Fruit fly (Drosophila melanogaster) whole organism, adult: Measurements from ENCODE around the gene CG11247.

Experiments used
- CG11617 ChIP-seq: fragments of 200-800 bp; sonication (Bioruptor generic); optimal IDR thresholded peaks from 2 replicates; lab custom pipeline; 2017; ENCODE audit warnings: mild to moderate bottlenecking, missing biosample characterization, missing genetic modification reagents, missing genetic modification characterization
- CG12768 ChIP-seq: fragments of 200-800 bp; sonication (Bioruptor generic); optimal IDR thresholded peaks from 2 replicates; lab custom pipeline; 2017; ENCODE audit warnings: missing biosample characterization, missing genetic modification characterization, mild to moderate bottlenecking, moderate library complexity, missing genetic modification reagents
- CG1620 ChIP-seq: fragments of 200-800 bp; sonication (Bioruptor generic); optimal IDR thresholded peaks from 2 replicates; lab custom pipeline; 2016; ENCODE audit warnings: missing biosample characterization, missing genetic modification characterization
- Crg-1 ChIP-seq: fragments of 200-800 bp; sonication (Bioruptor generic); optimal IDR thresholded peaks from 2 replicates; lab custom pipeline; 2016; ENCODE audit warnings: missing biosample characterization, missing genetic modification characterization
- Mnt ChIP-seq: fragments of 200-800 bp; sonication (Bioruptor generic); optimal IDR thresholded peaks from 2 replicates; lab custom pipeline; 2016; ENCODE audit warnings: missing biosample characterization, mild to moderate bottlenecking, missing genetic modification characterization
- cic ChIP-seq: fragments of 200-800 bp; sonication (Bioruptor generic); optimal IDR thresholded peaks from 2 replicates; lab custom pipeline; 2017; ENCODE audit warnings: missing biosample characterization, mild to moderate bottlenecking, missing genetic modification characterization, moderate library complexity
- toe ChIP-seq: fragments of 200-800 bp; sonication (Bioruptor generic); optimal IDR thresholded peaks from 2 replicates; lab custom pipeline; 2016; ENCODE audit warnings: missing biosample characterization, missing genetic modification characterization

- TF ChIP-seq toe (GFP tag; lab: Kevin White, UChicago) (no peak), CG12768 (GFP tag; lab: Kevin White, UChicago) (no peak), CG11617 (GFP tag; lab: Kevin White, UChicago) (no peak), Crg-1 (no peak), cic (GFP tag; lab: Kevin White, UChicago) (no peak), Mnt (GFP tag; lab: Kevin White, UChicago) (no peak), CG1620 (GFP tag; lab: Kevin White, UChicago) (no peak)
These were observed 27.7 kb downstream of the CG11247 start for dm6 chr3L:21700945-21701344.
